Worm (Caenorhabditis elegans) whole organism, L1 larva: ENCODE data around the gene T11G6.4.

Source experiments
- C04F5.9 ChIP-seq: sonication (generic microtip); optimal IDR thresholded peaks from 2 replicates; lab custom pipeline; 2016; ENCODE audit warnings: missing genetic modification characterization, missing compliant biosample characterization
- C34B4.2 ChIP-seq: sonication (generic microtip); optimal IDR thresholded peaks from 2 replicates; lab custom pipeline; 2017; ENCODE audit warnings: mild to moderate bottlenecking, missing genetic modification characterization, missing compliant biosample characterization
- aha-1 ChIP-seq: fragments of 150-350 bp; optimal IDR thresholded peaks from 2 replicates; lab custom pipeline; 2014; ENCODE audit warnings: missing biosample characterization, missing genetic modification characterization
- aly-2 ChIP-seq: fragments of 150-350 bp; optimal IDR thresholded peaks from 2 replicates; lab custom pipeline; 2014; ENCODE audit warnings: missing biosample characterization, missing genetic modification characterization
- blmp-1 ChIP-seq: fragments of 150-350 bp; optimal IDR thresholded peaks from 2 replicates; lab custom pipeline; 2014; ENCODE audit warnings: missing biosample characterization, missing genetic modification characterization
- ceh-8 ChIP-seq: fragments of 200-800 bp; sonication (Bioruptor generic); optimal IDR thresholded peaks from 2 replicates; lab custom pipeline; 2018; ENCODE audit warnings: mild to moderate bottlenecking, missing genetic modification characterization, moderate library complexity, missing compliant biosample characterization
- ceh-88 ChIP-seq: fragments of 200-800 bp; sonication (Bioruptor generic); IDR thresholded peaks from 2 replicates; pipeline ENCODE4 v1.3.6; 2022; ENCODE audit warnings: missing genetic modification characterization, missing compliant biosample characterization
- ceh-90 ChIP-seq: sonication (generic microtip); optimal IDR thresholded peaks from 2 replicates; lab custom pipeline; 2016; ENCODE audit warnings: missing genetic modification characterization, missing compliant biosample characterization
- ces-1 ChIP-seq: fragments of 150-350 bp; optimal IDR thresholded peaks from 2 replicates; lab custom pipeline; 2014; ENCODE audit warnings: missing biosample characterization, missing genetic modification reagents, missing genetic modification characterization
- dpl-1 ChIP-seq, 3 experiments: fragments of 150-350 bp in 2 of 3; sonication (generic microtip) in 1 of 3; optimal IDR thresholded peaks; 2 replicates each; lab custom pipeline; 2014 to 2017; ENCODE audit warnings: missing biosample characterization in 3 of 3, missing genetic modification characterization in 3 of 3, missing genetic modification reagents in 3 of 3
- efl-1 ChIP-seq, 4 experiments: fragments of 150-350 bp; optimal IDR thresholded peaks in 3 of 4; peaks in 1 of 4; 1 replicate in 1 of 4; 2 replicates in 3 of 4; lab custom pipeline; 2014; ENCODE audit warnings: missing biosample characterization in 2 of 4, missing genetic modification characterization in 2 of 4, missing genetic modification reagents in 2 of 4
- ets-5 ChIP-seq: fragments of 200-800 bp; sonication (Bioruptor generic); IDR thresholded peaks from 2 replicates; pipeline ENCODE4 v1.3.6; 2022; ENCODE audit warnings: missing genetic modification characterization, missing compliant biosample characterization
- fkh-10 ChIP-seq: sonication (generic microtip); optimal IDR thresholded peaks from 2 replicates; lab custom pipeline; 2017; ENCODE audit warnings: missing biosample characterization, missing genetic modification reagents, missing genetic modification characterization
- fkh-8 ChIP-seq: sonication (generic microtip); optimal IDR thresholded peaks from 2 replicates; lab custom pipeline; 2016; ENCODE audit warnings: mild to moderate bottlenecking, missing genetic modification characterization, missing compliant biosample characterization
- fos-1 ChIP-seq: fragments of 150-350 bp; optimal IDR thresholded peaks from 2 replicates; lab custom pipeline; 2014; ENCODE audit warnings: missing biosample characterization, missing genetic modification characterization
- hlh-4 ChIP-seq: sonication (generic microtip); optimal IDR thresholded peaks from 2 replicates; lab custom pipeline; 2016; ENCODE audit warnings: mild to moderate bottlenecking, missing genetic modification characterization, missing compliant biosample characterization
- hpl-2 ChIP-seq: fragments of 150-350 bp; optimal IDR thresholded peaks from 2 replicates; lab custom pipeline; 2014; ENCODE audit warnings: missing biosample characterization, missing genetic modification reagents, missing genetic modification characterization
- irx-1 ChIP-seq: sonication (generic microtip); optimal IDR thresholded peaks from 2 replicates; lab custom pipeline; 2016; ENCODE audit warnings: missing genetic modification characterization, missing compliant biosample characterization
- lin-13 ChIP-seq: fragments of 150-350 bp; optimal IDR thresholded peaks from 2 replicates; lab custom pipeline; 2014; ENCODE audit warnings: missing biosample characterization, missing genetic modification reagents, missing genetic modification characterization
- lin-14 ChIP-seq: fragments of 200-800 bp; sonication (Bioruptor generic); optimal IDR thresholded peaks from 2 replicates; lab custom pipeline; 2018; ENCODE audit warnings: mild to moderate bottlenecking, missing genetic modification characterization, moderate library complexity, missing compliant biosample characterization
- mdl-1 ChIP-seq, 2 experiments: fragments of 150-350 bp; optimal IDR thresholded peaks; 2 replicates each; lab custom pipeline; 2014 to 2017; ENCODE audit warnings: missing biosample characterization in 2 of 2, missing genetic modification characterization in 2 of 2, inconsistent platforms in 1 of 2
- mep-1 ChIP-seq: fragments of 150-350 bp; optimal IDR thresholded peaks from 2 replicates; lab custom pipeline; 2014; ENCODE audit warnings: missing biosample characterization, missing genetic modification characterization
- nhr-20 ChIP-seq: sonication (generic microtip); optimal IDR thresholded peaks from 2 replicates; lab custom pipeline; 2016; ENCODE audit warnings: mild to moderate bottlenecking, missing genetic modification characterization, missing compliant biosample characterization
- nhr-47 ChIP-seq: sonication (generic microtip); optimal IDR thresholded peaks from 2 replicates; lab custom pipeline; 2016; ENCODE audit warnings: mild to moderate bottlenecking, missing genetic modification characterization, moderate library complexity, missing compliant biosample characterization
- nhr-71 ChIP-seq: sonication (generic microtip); optimal IDR thresholded peaks from 2 replicates; lab custom pipeline; 2016; ENCODE audit warnings: mild to moderate bottlenecking, missing genetic modification characterization, moderate library complexity, missing compliant biosample characterization
- sox-4 ChIP-seq: sonication (generic microtip); optimal IDR thresholded peaks from 2 replicates; lab custom pipeline; 2016; ENCODE audit warnings: missing genetic modification characterization, missing compliant biosample characterization
- sptf-1 ChIP-seq: fragments of 150-350 bp; optimal IDR thresholded peaks from 2 replicates; lab custom pipeline; 2014; ENCODE audit warnings: missing biosample characterization, missing genetic modification characterization
- unc-130 ChIP-seq: fragments of 150-350 bp; optimal IDR thresholded peaks from 2 replicates; lab custom pipeline; 2017; ENCODE audit warnings: missing biosample characterization, missing genetic modification characterization, inconsistent platforms
- unc-62 ChIP-seq: fragments of 150-350 bp; optimal IDR thresholded peaks from 2 replicates; lab custom pipeline; 2014; ENCODE audit warnings: missing biosample characterization, missing genetic modification reagents, missing genetic modification characterization
- unc-86 ChIP-seq: sonication (generic microtip); optimal IDR thresholded peaks from 2 replicates; lab custom pipeline; 2016; ENCODE audit warnings: missing genetic modification characterization, missing compliant biosample characterization
- unc-98 ChIP-seq: fragments of 200-800 bp; sonication (Bioruptor generic); IDR thresholded peaks from 2 replicates; pipeline ENCODE4 v1.3.6; 2022; ENCODE audit warnings: missing genetic modification characterization, missing compliant biosample characterization
- zip-4 ChIP-seq: fragments of 200-800 bp; sonication (Bioruptor generic); optimal IDR thresholded peaks from 2 replicates; lab custom pipeline; 2018; ENCODE audit warnings: mild to moderate bottlenecking, missing genetic modification characterization, moderate library complexity, missing compliant biosample characterization

Gene T11G6.4

DNA sequence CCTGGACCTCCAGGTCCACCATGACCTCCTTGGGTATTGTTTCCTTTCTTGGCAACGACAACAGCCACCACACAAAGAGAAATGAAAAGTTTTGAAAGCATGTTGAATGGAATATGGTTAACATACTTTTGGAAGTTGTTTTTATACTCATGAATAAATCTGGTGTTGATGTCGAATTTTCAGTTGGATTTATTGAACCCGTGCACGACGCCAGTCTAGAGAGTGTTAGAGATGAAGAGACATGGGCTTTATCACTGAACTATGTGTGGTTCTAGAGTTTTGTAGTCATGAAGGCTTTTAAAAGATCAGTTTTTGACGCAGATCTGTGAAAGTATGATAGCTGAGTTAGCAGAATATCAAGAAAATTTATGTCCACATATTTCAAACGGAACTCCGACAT is 42.5 kb upstream of the T11G6.4 start, which contains the start of gene srlf-14:
Gene srlf-14 (minus strand): TSS at position 101 of the 400 bp plus-strand sequence.
- TF ChIP-seq sptf-1 (tag; lab: Kevin White, UChicago) (no peak), zip-4 (no peak), lin-14 (GFP tag; lab: Kevin White, UChicago) (no peak), nhr-20 (tag; lab: Kevin White, UChicago) (no peak), ets-5 (GFP tag; lab: Robert Waterston, UW) (no peak), ces-1 (GFP tag; lab: Kevin White, UChicago) (no peak), ceh-88 (GFP tag; lab: Robert Waterston, UW) (no peak), C34B4.2 (tag; lab: Kevin White, UChicago) (no peak), mep-1 (tag; lab: Kevin White, UChicago) (no peak), unc-62 (GFP tag; lab: Kevin White, UChicago) (no peak), unc-98 (GFP tag; lab: Robert Waterston, UW) (no peak)

DNA sequence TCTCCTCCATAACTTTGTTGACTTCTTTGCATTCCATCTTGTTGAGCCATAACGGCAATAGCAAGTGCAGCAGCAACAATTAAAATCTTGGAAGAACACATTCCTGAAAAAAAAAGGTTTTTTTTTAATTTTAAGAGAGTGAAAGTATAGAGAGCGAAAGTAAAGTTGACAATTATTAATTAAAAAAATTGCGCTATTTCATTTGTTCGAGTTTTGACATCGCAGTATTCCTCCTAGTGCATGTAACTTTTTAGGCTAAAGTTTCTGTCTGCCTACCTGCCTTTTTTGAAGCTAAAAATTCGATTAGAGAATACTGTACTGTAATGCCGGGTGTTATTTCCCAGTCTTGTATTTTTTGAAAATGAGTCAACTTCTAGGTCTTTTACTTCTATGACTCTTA is 40.3 kb upstream of the T11G6.4 start, which contains the start of gene srlf-12:
Gene srlf-12 (minus strand): TSS at position 101 of the 400 bp plus-strand sequence.
- TF ChIP-seq lin-13 (GFP tag; lab: Kevin White, UChicago) = no peak
- TF ChIP-seq, all 84 proteins: peak for 0

DNA sequence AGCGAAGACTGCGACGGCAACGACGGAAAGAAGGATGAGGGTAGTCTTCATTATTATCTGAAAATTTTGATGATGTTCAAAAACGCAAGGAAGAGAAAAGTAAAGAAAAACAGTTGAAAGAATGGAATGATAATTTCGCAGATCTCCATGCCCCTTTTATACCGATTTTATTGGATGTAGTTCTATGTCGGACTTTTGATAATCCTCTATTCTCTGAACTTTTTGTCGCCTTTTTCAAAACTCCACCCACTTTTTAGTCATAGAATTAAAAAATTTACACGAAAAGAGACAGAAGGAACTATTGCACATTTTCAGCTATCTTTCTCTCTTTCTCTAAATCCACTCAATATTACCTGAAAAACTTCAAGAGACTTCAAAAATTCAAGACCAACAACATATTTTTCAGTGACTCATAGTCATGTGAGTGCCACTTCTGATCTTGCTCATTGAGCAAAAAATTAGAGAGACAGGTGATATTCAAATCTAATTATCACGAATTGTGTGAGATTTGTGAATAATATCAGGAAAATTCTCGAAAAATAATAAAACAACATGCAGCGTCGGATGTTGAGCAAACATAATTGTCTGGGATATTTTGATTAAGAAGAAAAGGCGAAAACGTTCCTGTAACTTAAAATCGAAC is 38.2 kb upstream of the T11G6.4 start, which contains the start of gene F13E9.15:
Gene F13E9.15 (minus strand): TSS at position 51 of the 643 bp plus-strand sequence.
- TF ChIP-seq fkh-8 (tag; lab: Kevin White, UChicago) (peak; percentile 89), hpl-2 (GFP tag; lab: Kevin White, UChicago) (no peak), ceh-90 (tag; lab: Kevin White, UChicago) (peak; percentile 36), hlh-4 (tag; lab: Kevin White, UChicago) (peak; percentile 96), mdl-1 (tag; optimal IDR thresholded peaks at IDR 0.05; lab: Kevin White, UChicago) (no peak), efl-1 (optimal IDR thresholded peaks at IDR 0.05; lab: Kevin White, UChicago) (no peak), efl-1 (GFP tag; optimal IDR thresholded peaks at IDR 0.05 in 1 of 2; lab: Kevin White, UChicago) (no peak), ceh-8 (GFP tag; lab: Kevin White, UChicago) (peak; percentile 70), nhr-71 (peak; percentile 71), blmp-1 (tag; lab: Kevin White, UChicago) (no peak), nhr-47 (tag; lab: Kevin White, UChicago) (peak; percentile 63), aha-1 (tag; lab: Kevin White, UChicago) (no peak), fkh-10 (GFP tag; lab: Kevin White, UChicago) (peak; percentile 17), nhr-20 (tag; lab: Kevin White, UChicago) (peak; percentile 2), unc-130 (tag; lab: Kevin White, UChicago) (no peak), fos-1 (tag; lab: Kevin White, UChicago) (peak; percentile 10)

DNA sequence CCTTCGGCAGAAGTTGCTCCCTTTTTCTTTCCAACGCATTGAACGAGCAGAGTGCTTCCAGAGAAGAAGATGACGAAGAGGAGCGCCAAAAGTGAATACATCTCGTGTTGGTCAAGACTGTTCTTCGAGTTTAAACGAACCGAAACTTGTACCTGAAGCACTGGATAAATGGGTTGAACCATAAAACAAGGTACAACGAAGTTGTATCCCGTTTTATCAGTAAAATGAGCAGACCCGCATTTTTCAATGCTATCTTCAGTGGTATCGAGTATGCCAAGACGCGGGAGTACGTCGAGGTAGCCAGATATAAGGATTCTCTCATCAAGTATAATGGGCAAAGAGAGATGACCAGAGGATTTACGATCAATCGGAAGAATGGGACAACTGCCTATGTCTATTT is 35.6 kb upstream of the T11G6.4 start, which contains the start of gene F13E9.16:
Gene F13E9.16 (minus strand): TSS at position 101 of the 400 bp plus-strand sequence.
- TF ChIP-seq irx-1 (tag; lab: Kevin White, UChicago) (no peak), unc-86 (no peak), ceh-8 (GFP tag; lab: Kevin White, UChicago) (no peak), C04F5.9 (tag; lab: Kevin White, UChicago) (no peak), hlh-4 (tag; lab: Kevin White, UChicago) (no peak)

DNA sequence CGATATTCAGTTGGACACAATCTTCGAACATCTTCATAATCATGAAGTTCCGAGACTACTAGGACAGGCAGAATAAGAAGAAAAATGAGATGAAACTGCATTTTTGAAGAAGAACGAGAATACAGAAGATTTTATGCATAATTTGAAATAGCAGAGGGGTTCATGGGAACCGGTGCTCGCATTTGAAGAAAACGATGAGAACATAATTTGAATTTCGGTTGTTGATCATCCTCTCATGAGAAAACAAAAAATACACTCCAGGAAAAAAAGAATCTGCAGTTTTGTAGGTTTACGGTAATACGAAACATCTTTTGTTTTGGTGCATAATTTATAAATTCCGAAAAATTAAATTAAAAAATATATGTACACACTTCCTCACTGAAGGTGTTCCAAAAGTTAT is 34.2 kb upstream of the T11G6.4 start, which contains the start of gene srlf-11:
Gene srlf-11 (minus strand): TSS at position 101 of the 400 bp plus-strand sequence.
- TF ChIP-seq aly-2 (no peak), dpl-1 (GFP tag; optimal IDR thresholded peaks at IDR 0.05; lab: Kevin White, UChicago) (no peak), sox-4 (tag; lab: Kevin White, UChicago) (no peak)
